Fruit fly (Drosophila melanogaster): ENCODE measurements around the gene CG13299.

Gene CG13299

DNA sequence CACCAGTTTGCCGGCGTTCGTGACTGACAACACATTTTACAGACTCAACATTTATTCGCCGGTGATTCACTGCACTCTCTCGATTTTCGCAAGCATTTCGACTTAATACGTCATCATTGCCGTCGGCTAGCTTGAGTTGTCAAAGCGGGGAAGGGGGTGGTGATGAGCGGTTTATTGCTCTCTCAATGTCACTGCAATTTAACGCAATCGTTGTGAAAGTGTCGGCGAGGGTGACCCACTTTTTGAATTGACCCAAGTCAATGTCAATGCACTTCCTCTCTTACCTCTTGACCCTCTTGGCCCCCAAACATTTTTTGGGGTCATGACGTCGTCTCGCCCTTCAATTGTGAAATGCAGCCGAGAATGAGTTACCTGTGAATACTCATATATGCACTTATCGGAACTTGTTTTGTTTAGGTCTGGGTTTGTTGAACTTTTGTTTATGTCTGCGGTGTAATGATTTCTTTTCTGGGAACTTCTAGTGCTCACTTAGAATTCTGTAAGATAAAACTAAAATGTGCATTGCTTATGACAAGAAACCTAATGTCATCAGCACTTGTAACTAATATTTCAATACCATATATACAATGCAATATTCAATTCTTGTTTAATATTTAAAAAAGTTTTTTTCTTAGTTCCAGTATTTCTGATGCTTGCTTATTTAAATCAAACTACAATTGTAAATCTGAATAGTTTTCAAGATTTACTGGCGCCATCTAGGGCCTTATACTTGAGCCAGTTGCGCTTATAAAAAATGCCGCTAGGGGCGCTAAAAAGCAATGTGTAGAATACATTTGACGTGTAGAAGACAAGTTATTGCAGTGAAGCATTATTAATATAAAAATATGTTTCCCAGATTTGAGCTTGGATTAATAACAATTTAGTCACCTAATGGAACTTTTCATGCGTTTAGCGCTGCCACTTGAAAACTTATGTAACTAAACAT is 32.0 kb upstream of the CG13299 start:
- TF ChIP-seq tai (GFP tag; optimal IDR thresholded peaks at IDR 0.05) (peak; percentile 61), br (GFP tag; optimal IDR thresholded peaks at IDR 0.05) (peak; percentile 25), h (GFP tag; optimal IDR thresholded peaks at IDR 0.05) (peak; percentile 27), dl (GFP tag; optimal IDR thresholded peaks at IDR 0.05; ENCODE audit: insufficient read depth in 1 of 2, partially characterized antibody in 2 of 2) (no peak), foxo (GFP tag; optimal IDR thresholded peaks at IDR 0.05) (peak in 1 of 2 experiments; percentile 39), dmrt93B (GFP tag; optimal IDR thresholded peaks at IDR 0.05) (peak; percentile 6), fru (GFP tag; optimal IDR thresholded peaks at IDR 0.05) (peak; percentile 28), brk (GFP tag; optimal IDR thresholded peaks at IDR 0.05) (peak; percentile 27), CG32264 (GFP tag; optimal IDR thresholded peaks at IDR 0.05) (no peak), ey (GFP tag; optimal IDR thresholded peaks at IDR 0.05) (peak; percentile 5), HLH106 (tag; optimal IDR thresholded peaks at IDR 0.05) (peak; percentile 38), Hr83 (GFP tag; optimal IDR thresholded peaks at IDR 0.05; ENCODE audit: poor library complexity, severe bottlenecking) (peak; percentile 68), Hnf4 (GFP tag; optimal IDR thresholded peaks at IDR 0.05) (peak; percentile 39), rgr (GFP tag; optimal IDR thresholded peaks at IDR 0.05) (peak; percentile 29), Vsx2 (GFP tag; optimal IDR thresholded peaks at IDR 0.05; ENCODE audit: partially characterized antibody) (no peak), Dfd (GFP tag; optimal IDR thresholded peaks at IDR 0.05) (no peak), Myc (optimal IDR thresholded peaks at IDR 0.05) (peak; percentile 74)

dm6 chr3L:6263470-6263869 is 31.3 kb upstream of the CG13299 start:
- TF ChIP-seq dsf (GFP tag; optimal IDR thresholded peaks at IDR 0.05; ENCODE audit: borderline replicate concordance) (no peak), fru (GFP tag; optimal IDR thresholded peaks at IDR 0.05) (no peak), Hr78 (GFP tag; optimal IDR thresholded peaks at IDR 0.05) (no peak), CG9705 (GFP tag; optimal IDR thresholded peaks at IDR 0.05) (no peak), Hnf4 (GFP tag; optimal IDR thresholded peaks at IDR 0.05) (no peak), Hr83 (GFP tag; optimal IDR thresholded peaks at IDR 0.05; ENCODE audit: poor library complexity, severe bottlenecking) (no peak), sv (GFP tag; optimal IDR thresholded peaks at IDR 0.05) (no peak), jim (GFP tag; optimal IDR thresholded peaks at IDR 0.05) (no peak), Mio (GFP tag; optimal IDR thresholded peaks at IDR 0.05) (no peak), OdsH (GFP tag; optimal IDR thresholded peaks at IDR 0.05) (no peak)

- TF ChIP-seq foxo (GFP tag; optimal IDR thresholded peaks at IDR 0.05) (peak; percentile 86 to 95), dl (GFP tag; optimal IDR thresholded peaks at IDR 0.05; ENCODE audit: insufficient read depth in 1 of 2, partially characterized antibody in 2 of 2) (peak; percentile 15 to 64), fru (GFP tag; optimal IDR thresholded peaks at IDR 0.05) (peak; percentile 94), N (GFP tag; optimal IDR thresholded peaks at IDR 0.05) (no peak), usp (GFP tag; optimal IDR thresholded peaks at IDR 0.05) (no peak), rgr (GFP tag; optimal IDR thresholded peaks at IDR 0.05) (peak; percentile 97), psq (GFP tag; optimal IDR thresholded peaks at IDR 0.05) (peak; percentile 94), ey (GFP tag; optimal IDR thresholded peaks at IDR 0.05) (peak; percentile 94), Hnf4 (GFP tag; optimal IDR thresholded peaks at IDR 0.05) (peak; percentile 88), dsf (GFP tag; optimal IDR thresholded peaks at IDR 0.05; ENCODE audit: borderline replicate concordance) (peak; percentile 90), pan (optimal IDR thresholded peaks at IDR 0.05) (no peak), woc (GFP tag; optimal IDR thresholded peaks at IDR 0.05) (peak; percentile 96), Dif (GFP tag; optimal IDR thresholded peaks at IDR 0.05; ENCODE audit: partially characterized antibody) (peak; percentile 40), CG9705 (GFP tag; optimal IDR thresholded peaks at IDR 0.05) (peak; percentile 94), sv (GFP tag; optimal IDR thresholded peaks at IDR 0.05) (peak; percentile 90), Vsx2 (GFP tag; optimal IDR thresholded peaks at IDR 0.05; ENCODE audit: partially characterized antibody) (no peak), OdsH (GFP tag; optimal IDR thresholded peaks at IDR 0.05) (peak; percentile 97), Jra (GFP tag; optimal IDR thresholded peaks at IDR 0.05) (peak; percentile 69), Dfd (GFP tag; optimal IDR thresholded peaks at IDR 0.05) (peak; percentile 82), Mio (GFP tag; optimal IDR thresholded peaks at IDR 0.05) (peak; percentile 19), Abd-B (GFP tag; optimal IDR thresholded peaks at IDR 0.05) (no peak), Sp1 (GFP tag; optimal IDR thresholded peaks at IDR 0.05) (peak; percentile 98), Myc (optimal IDR thresholded peaks at IDR 0.05) (no peak), Rel (GFP tag; optimal IDR thresholded peaks at IDR 0.05) (peak; percentile 95), Rel (tag; optimal IDR thresholded peaks at IDR 0.05) (peak; percentile 85), br (GFP tag; optimal IDR thresholded peaks at IDR 0.05) (peak; percentile 92), brk (GFP tag; optimal IDR thresholded peaks at IDR 0.05) (peak; percentile 94), dmrt93B (GFP tag; optimal IDR thresholded peaks at IDR 0.05) (peak; percentile 91), Hr83 (GFP tag; optimal IDR thresholded peaks at IDR 0.05; ENCODE audit: poor library complexity, severe bottlenecking) (no peak), CG32264 (GFP tag; optimal IDR thresholded peaks at IDR 0.05) (peak; percentile 92), GATAd (GFP tag; optimal IDR thresholded peaks at IDR 0.05) (peak; percentile 73), CrebA (GFP tag; optimal IDR thresholded peaks at IDR 0.05; ENCODE audit: borderline replicate concordance) (peak; percentile 74), HLH106 (tag; optimal IDR thresholded peaks at IDR 0.05) (peak; percentile 99), h (GFP tag; optimal IDR thresholded peaks at IDR 0.05) (peak; percentile 98), sage (GFP tag; optimal IDR thresholded peaks at IDR 0.05) (peak; percentile 88), Hr78 (GFP tag; optimal IDR thresholded peaks at IDR 0.05) (no peak), tai (GFP tag; optimal IDR thresholded peaks at IDR 0.05) (peak; percentile 89)
Measured at dm6 chr3L:6262644-6263404, 30.7 kb upstream of the CG13299 start, which contains the start of gene Ldh. Gene Ldh, minus strand, starts transcription at chr3L:6262694.

All from whole organism, wandering third instar larva.